6 worm cellular contexts compared by ENCODE assay signal in the genomic region with DNA sequence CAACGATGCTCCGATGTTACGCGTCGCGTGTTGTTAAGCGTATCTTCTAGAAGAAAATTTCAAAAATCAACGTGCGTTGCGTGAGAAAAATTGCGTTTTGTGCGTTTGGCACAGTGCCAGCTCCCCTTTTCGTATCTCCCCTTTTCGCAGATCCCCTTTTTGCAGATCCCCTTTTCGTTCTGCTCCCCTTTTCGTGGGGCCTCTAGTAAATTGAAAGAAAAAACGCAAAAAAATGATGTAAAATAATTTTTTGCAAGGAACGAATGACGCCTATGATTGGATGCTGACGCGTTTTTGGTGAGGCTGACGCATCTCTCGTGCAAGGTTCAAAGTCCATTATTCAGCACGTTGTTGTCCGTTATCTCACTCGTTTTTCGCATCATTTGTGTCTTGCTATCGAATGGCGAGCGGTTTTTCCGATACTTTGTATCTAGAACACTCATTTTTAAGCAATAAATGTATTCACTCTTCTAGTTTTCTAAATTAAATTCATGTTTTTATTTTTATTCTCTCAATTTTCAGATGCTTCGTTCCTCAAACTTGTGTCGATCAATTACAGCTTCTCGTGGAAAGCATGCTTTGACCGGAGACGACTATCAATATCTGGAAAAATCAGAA.
TF ChIP-seq lines count a peak whose summit lies in the region.
"Not testable (repeated sequence)": the region's sequence is repeated elsewhere in the genome, so short reads cannot be mapped to it uniquely, and the experiment has no call there.

Gene cpt-2, plus strand, starts transcription at position 523 of the 618 bp plus-strand sequence.

TF ChIP-seq in whole organism, L1 larva, 84 proteins besides CTCF, POLR2A, EP300 and RAD21 (continued from another document and continues in another):
- TF ChIP-seq elt-3 (tag; optimal IDR thresholded peaks at IDR 0.05; lab: Kevin White, UChicago): peak in 3 of 6 experiments; percentile 7 to 82 (median 79)
- peak; percentile 78 for TF ChIP-seq ceh-88 (GFP tag; IDR thresholded peaks at IDR 0.05; lab: Robert Waterston, UW)
- peak; percentile 92 for TF ChIP-seq nhr-20 (tag; optimal IDR thresholded peaks at IDR 0.05; lab: Kevin White, UChicago)
- TF ChIP-seq lsy-2 (tag; optimal IDR thresholded peaks at IDR 0.05; lab: Kevin White, UChicago): peak; percentile 90 to 93
- TF ChIP-seq ama-1 (optimal IDR thresholded peaks at IDR 0.05; lab: Kevin White, UChicago): peak; percentile 37
- peak; percentile 75 for TF ChIP-seq sox-4 (tag; optimal IDR thresholded peaks at IDR 0.05; lab: Kevin White, UChicago)
- TF ChIP-seq snpc-4 (tag; optimal IDR thresholded peaks at IDR 0.05; lab: Kevin White, UChicago): peak; percentile 79
- peak; percentile 75 for TF ChIP-seq fkh-10 (GFP tag; optimal IDR thresholded peaks at IDR 0.05; lab: Kevin White, UChicago)
- TF ChIP-seq mab-9 (GFP tag; IDR thresholded peaks at IDR 0.05; lab: Robert Waterston, UW): peak; percentile 89
- TF ChIP-seq fkh-4 (tag; optimal IDR thresholded peaks at IDR 0.05; lab: Kevin White, UChicago; ENCODE audit: borderline replicate concordance): peak; percentile 49
- peak; percentile 87 for TF ChIP-seq irx-1 (tag; optimal IDR thresholded peaks at IDR 0.05; lab: Kevin White, UChicago)
- peak; percentile 58 for TF ChIP-seq C04F5.9 (tag; optimal IDR thresholded peaks at IDR 0.05; lab: Kevin White, UChicago)
- peak; percentile 88 for TF ChIP-seq elt-2 (tag; optimal IDR thresholded peaks at IDR 0.05; lab: Kevin White, UChicago)
- TF ChIP-seq mep-1 (tag; optimal IDR thresholded peaks at IDR 0.05; lab: Kevin White, UChicago): peak; percentile 91
- peak; percentile 77 for TF ChIP-seq egl-13 (tag; optimal IDR thresholded peaks at IDR 0.05; lab: Kevin White, UChicago)
- TF ChIP-seq nhr-11 (tag; optimal IDR thresholded peaks at IDR 0.05; lab: Kevin White, UChicago): peak; percentile 83
- TF ChIP-seq rnt-1 (tag; optimal IDR thresholded peaks at IDR 0.05; lab: Kevin White, UChicago): peak; percentile 93
- peak; percentile 66 for TF ChIP-seq nhr-77 (tag; optimal IDR thresholded peaks at IDR 0.05; lab: Kevin White, UChicago)
- peak; percentile 54 for TF ChIP-seq aly-2 (tag; optimal IDR thresholded peaks at IDR 0.05; lab: Kevin White, UChicago)
- peak; percentile 20 for TF ChIP-seq mef-2 (tag; optimal IDR thresholded peaks at IDR 0.05; lab: Kevin White, UChicago)

TF ChIP-seq in whole organism, L2 larva, 48 proteins besides CTCF, POLR2A, EP300 and RAD21 (continued from another document):
- peak; percentile 58 for TF ChIP-seq nhr-10 (tag; optimal IDR thresholded peaks at IDR 0.05; lab: Kevin White, UChicago)
- TF ChIP-seq F13H6.1 (tag; optimal IDR thresholded peaks at IDR 0.05; lab: Kevin White, UChicago): peak; percentile 82
- TF ChIP-seq crh-2 (tag; optimal IDR thresholded peaks at IDR 0.05; lab: Kevin White, UChicago): peak; percentile 84
- TF ChIP-seq nhr-129 (tag; optimal IDR thresholded peaks at IDR 0.05; lab: Kevin White, UChicago): peak; percentile 86
- peak; percentile 71 for TF ChIP-seq mab-5 (tag; optimal IDR thresholded peaks at IDR 0.05; lab: Kevin White, UChicago)
- peak; percentile 50 for TF ChIP-seq ama-1 (optimal IDR thresholded peaks at IDR 0.05; lab: Kevin White, UChicago)
- TF ChIP-seq sem-4 (tag; optimal IDR thresholded peaks at IDR 0.05; lab: Kevin White, UChicago): peak; percentile 49
- peak; percentile 40 for TF ChIP-seq R02D3.7 (tag; optimal IDR thresholded peaks at IDR 0.05; lab: Kevin White, UChicago)
- peak; percentile 84 for TF ChIP-seq lin-13 (GFP tag; optimal IDR thresholded peaks at IDR 0.05; lab: Kevin White, UChicago)
- TF ChIP-seq zag-1 (tag; optimal IDR thresholded peaks at IDR 0.05; lab: Kevin White, UChicago): peak; percentile 92
- TF ChIP-seq gmeb-1 (tag; optimal IDR thresholded peaks at IDR 0.05; lab: Kevin White, UChicago): peak; percentile 87
- TF ChIP-seq lin-11 (tag; optimal IDR thresholded peaks at IDR 0.05; lab: Kevin White, UChicago): peak; percentile 46
- TF ChIP-seq nhr-77 (tag; optimal IDR thresholded peaks at IDR 0.05; lab: Kevin White, UChicago): peak; percentile 16
- peak; percentile 86 for TF ChIP-seq fos-1 (tag; optimal IDR thresholded peaks at IDR 0.05; lab: Kevin White, UChicago)
- TF ChIP-seq nhr-6 (tag; optimal IDR thresholded peaks at IDR 0.05; lab: Kevin White, UChicago): peak; percentile 77
- peak; percentile 70 for TF ChIP-seq egl-27 (tag; optimal IDR thresholded peaks at IDR 0.05; lab: Kevin White, UChicago)
- TF ChIP-seq nhr-21 (tag; optimal IDR thresholded peaks at IDR 0.05; lab: Kevin White, UChicago): peak; percentile 91
- TF ChIP-seq C34F6.9 (tag; optimal IDR thresholded peaks at IDR 0.05; lab: Kevin White, UChicago): peak; percentile 88
- TF ChIP-seq ZK546.5 (tag; optimal IDR thresholded peaks at IDR 0.05; lab: Kevin White, UChicago): peak; percentile 37
TF ChIP-seq in whole organism, L2 larva: peak in this region for 28; not testable (repeated sequence) for 20.

TF ChIP-seq in whole organism, L3 larva, 47 proteins besides CTCF, POLR2A, EP300 and RAD21 (continued from another document):
- peak; percentile 39 for TF ChIP-seq ZK546.5 (tag; optimal IDR thresholded peaks at IDR 0.05; lab: Kevin White, UChicago)
- TF ChIP-seq nhr-11 (tag; optimal IDR thresholded peaks at IDR 0.05; lab: Kevin White, UChicago): peak; percentile 64
- TF ChIP-seq nhr-43 (tag; optimal IDR thresholded peaks at IDR 0.05; lab: Kevin White, UChicago; ENCODE audit: poor library complexity, severe bottlenecking): peak; percentile 87
- TF ChIP-seq elt-2 (tag; optimal IDR thresholded peaks at IDR 0.05; lab: Kevin White, UChicago): peak; percentile 84
- peak; percentile 90 for TF ChIP-seq lin-15B (tag; optimal IDR thresholded peaks at IDR 0.05; lab: Kevin White, UChicago)
- TF ChIP-seq jun-1 (tag; optimal IDR thresholded peaks at IDR 0.05; lab: Kevin White, UChicago): peak; percentile 82
- TF ChIP-seq pha-4 (tag; optimal IDR thresholded peaks at IDR 0.05; lab: Kevin White, UChicago): peak; percentile 68
- TF ChIP-seq nfya-1 (tag; optimal IDR thresholded peaks at IDR 0.05; lab: Kevin White, UChicago; ENCODE audit: insufficient read depth): peak; percentile 88
- TF ChIP-seq pqm-1 (tag; optimal IDR thresholded peaks at IDR 0.05; lab: Kevin White, UChicago): peak; percentile 82
- TF ChIP-seq skn-1 (tag; optimal IDR thresholded peaks at IDR 0.05; lab: Kevin White, UChicago): peak; percentile 46
- TF ChIP-seq R02D3.7 (tag; optimal IDR thresholded peaks at IDR 0.05; lab: Kevin White, UChicago): peak; percentile 74
- TF ChIP-seq egl-27 (tag; optimal IDR thresholded peaks at IDR 0.05; lab: Kevin White, UChicago): peak; percentile 19
- TF ChIP-seq nhr-25 (tag; optimal IDR thresholded peaks at IDR 0.05; lab: Kevin White, UChicago): peak; percentile 67

TF ChIP-seq in whole organism, L4 larva, 104 proteins besides CTCF, POLR2A, EP300 and RAD21 (continued from another document and continues in another):
- TF ChIP-seq snpc-1.2 (GFP tag; IDR thresholded peaks at IDR 0.05; lab: Robert Waterston, UW) (peak; percentile 82), lim-7 (GFP tag; IDR thresholded peaks at IDR 0.05; lab: Robert Waterston, UW) (peak; percentile 59; the same call in 1 of the 2 replicates), hmg-1.1 (GFP tag; IDR thresholded peaks at IDR 0.05; lab: Robert Waterston, UW) (peak; percentile 83), lin-29 (GFP tag; IDR thresholded peaks at IDR 0.05; lab: Robert Waterston, UW) (peak; percentile 79), dmd-9 (GFP tag; IDR thresholded peaks at IDR 0.05; lab: Robert Waterston, UW) (peak; percentile 91), D1046.2 (GFP tag; IDR thresholded peaks at IDR 0.05; lab: Robert Waterston, UW) (0 out of 2 replicates have a peak, but pooled peaks have one; percentile 51), mxl-3 (GFP tag; optimal IDR thresholded peaks at IDR 0.05; lab: Kevin White, UChicago) (peak; percentile 90), mxl-2 (GFP tag; conservative IDR thresholded peaks at IDR 0.05; lab: Robert Waterston, UW) (peak; percentile 60; the same call in 1 of the 2 replicates), mdl-1 (tag; optimal IDR thresholded peaks at IDR 0.05; lab: Kevin White, UChicago) (peak; percentile 5 to 77), nhr-11 (tag; optimal IDR thresholded peaks at IDR 0.05; lab: Kevin White, UChicago) (peak; percentile 75), daf-16 (GFP tag; optimal IDR thresholded peaks at IDR 0.05; lab: Kevin White, UChicago) (peak; percentile 13 to 73), daf-16 (tag; optimal IDR thresholded peaks at IDR 0.05; lab: Kevin White, UChicago) (peak; percentile 77), spr-1 (tag; optimal IDR thresholded peaks at IDR 0.05; lab: Kevin White, UChicago) (peak; percentile 65), ztf-7 (tag; optimal IDR thresholded peaks at IDR 0.05; lab: Kevin White, UChicago) (peak; percentile 67), ZK546.5 (tag; optimal IDR thresholded peaks at IDR 0.05; lab: Kevin White, UChicago) (peak in 1 of 2 experiments; percentile 52), saeg-2 (GFP tag; IDR thresholded peaks at IDR 0.05; lab: Robert Waterston, UW) (0 out of 2 replicates have a peak, but pooled peaks have one; percentile 43), dve-1 (tag; optimal IDR thresholded peaks at IDR 0.05; lab: Kevin White, UChicago; ENCODE audit: insufficient read depth) (peak; percentile 92), mes-2 (tag; optimal IDR thresholded peaks at IDR 0.05; lab: Kevin White, UChicago; ENCODE audit: poor library complexity, severe bottlenecking) (peak; percentile 92), pqm-1 (tag; optimal IDR thresholded peaks at IDR 0.05; lab: Kevin White, UChicago) (peak; percentile 35), nhr-77 (tag; optimal IDR thresholded peaks at IDR 0.05; lab: Kevin White, UChicago) (peak; percentile 91), lin-1 (GFP tag; IDR thresholded peaks at IDR 0.05; lab: Robert Waterston, UW) (peak; percentile 77), nhr-102 (tag; optimal IDR thresholded peaks at IDR 0.05; lab: Kevin White, UChicago) (peak; percentile 70), Y48G9A.11 (GFP tag; IDR thresholded peaks at IDR 0.05; lab: Robert Waterston, UW) (peak; percentile 90)

TF ChIP-seq in whole organism, late embryonic, 69 proteins besides CTCF, POLR2A, EP300 and RAD21 (continued from another document):
- peak; percentile 29 for TF ChIP-seq F13H6.1 (tag; optimal IDR thresholded peaks at IDR 0.05; lab: Kevin White, UChicago)
- peak; percentile 27 for TF ChIP-seq ceh-18 (tag; optimal IDR thresholded peaks at IDR 0.05; lab: Kevin White, UChicago)
- TF ChIP-seq rnt-1 (tag; optimal IDR thresholded peaks at IDR 0.05; lab: Kevin White, UChicago): peak; percentile 15
- peak; percentile 47 for TF ChIP-seq C08G9.2 (tag; optimal IDR thresholded peaks at IDR 0.05; lab: Kevin White, UChicago)

TF ChIP-seq in whole organism, young adult, 124 proteins besides CTCF, POLR2A, EP300 and RAD21 (continued from another document and continues in another):
- TF ChIP-seq let-607 (tag; optimal IDR thresholded peaks at IDR 0.05; lab: Kevin White, UChicago) (peak; percentile 22 to 65), ZK185.1 (tag; optimal IDR thresholded peaks at IDR 0.05; lab: Kevin White, UChicago; ENCODE audit: poor library complexity, severe bottlenecking) (peak; percentile 92), bed-2 (GFP tag; IDR thresholded peaks at IDR 0.05; lab: Robert Waterston, UW) (peak; percentile 86), B0336.3 (GFP tag; IDR thresholded peaks at IDR 0.05; lab: Robert Waterston, UW) (peak; percentile 76), madf-10 (tag; optimal IDR thresholded peaks at IDR 0.05; lab: Kevin White, UChicago) (peak; percentile 59), F23B12.7 (tag; optimal IDR thresholded peaks at IDR 0.05; lab: Kevin White, UChicago; ENCODE audit: insufficient read depth) (peak; percentile 48), egrh-3 (GFP tag; IDR thresholded peaks at IDR 0.05; lab: Robert Waterston, UW) (peak; percentile 81), unc-130 (GFP tag; optimal IDR thresholded peaks at IDR 0.05; lab: Kevin White, UChicago) (peak; percentile 41), lin-54 (GFP tag; optimal IDR thresholded peaks at IDR 0.05; lab: Kevin White, UChicago) (peak; percentile 86), lin-35 (GFP tag; optimal IDR thresholded peaks at IDR 0.05; lab: Kevin White, UChicago) (peak in 1 of 3 experiments; percentile 84), aptf-2 (GFP tag; conservative IDR thresholded peaks at IDR 0.05; lab: Robert Waterston, UW) (0 out of 2 replicates have a peak, but pooled peaks have one; percentile 38), dpl-1 (GFP tag; optimal IDR thresholded peaks at IDR 0.05; lab: Kevin White, UChicago) (peak; percentile 44), dox-1 (GFP tag; IDR thresholded peaks at IDR 0.05; lab: Robert Waterston, UW) (peak; percentile 97), ztf-26 (tag; optimal IDR thresholded peaks at IDR 0.05; lab: Kevin White, UChicago) (peak; percentile 54), ztf-28 (GFP tag; IDR thresholded peaks at IDR 0.05; lab: Robert Waterston, UW) (peak; percentile 90), rcor-1 (GFP tag; IDR thresholded peaks at IDR 0.05; lab: Robert Waterston, UW) (peak; percentile 95), Y95B8A.8 (GFP tag; IDR thresholded peaks at IDR 0.05; lab: Robert Waterston, UW) (peak; percentile 79; the same call in 1 of the 2 replicates), cebp-1 (tag; optimal IDR thresholded peaks at IDR 0.05; lab: Kevin White, UChicago) (peak; percentile 83), ztf-22 (GFP tag; optimal IDR thresholded peaks at IDR 0.05; lab: Kevin White, UChicago) (peak; percentile 16), lir-1 (GFP tag; conservative IDR thresholded peaks at IDR 0.05; lab: Robert Waterston, UW) (peak; percentile 85), Y67H2A.10 (GFP tag; conservative IDR thresholded peaks at IDR 0.05; lab: Robert Waterston, UW) (peak; percentile 43; the same call in 1 of the 2 replicates), hsf-1 (GFP tag; IDR thresholded peaks at IDR 0.05; lab: Robert Waterston, UW) (peak; percentile 87), ztf-18 (tag; optimal IDR thresholded peaks at IDR 0.05; lab: Kevin White, UChicago) (peak; percentile 97), ztf-6 (GFP tag; IDR thresholded peaks at IDR 0.05; lab: Robert Waterston, UW) (peak; percentile 68; the same call in 1 of the 2 replicates), Y56A3A.18 (GFP tag; IDR thresholded peaks at IDR 0.05; lab: Robert Waterston, UW) (peak; percentile 58; the same call in 1 of the 2 replicates), lin-40 (tag; optimal IDR thresholded peaks at IDR 0.05; lab: Kevin White, UChicago) (peak; percentile 88), attf-5 (GFP tag; optimal IDR thresholded peaks at IDR 0.05; lab: Kevin White, UChicago) (peak; percentile 75), let-526 (GFP tag; IDR thresholded peaks at IDR 0.05; lab: Robert Waterston, UW) (peak; percentile 90), hmg-1.2 (GFP tag; IDR thresholded peaks at IDR 0.05; lab: Robert Waterston, UW) (peak; percentile 65), attf-3 (GFP tag; conservative IDR thresholded peaks at IDR 0.05; lab: Robert Waterston, UW) (peak; percentile 76), pbrm-1 (GFP tag; IDR thresholded peaks at IDR 0.05; lab: Robert Waterston, UW) (peak; percentile 90), K12H6.12 (tag; optimal IDR thresholded peaks at IDR 0.05; lab: Kevin White, UChicago) (peak; percentile 51), tlf-1 (GFP tag; optimal IDR thresholded peaks at IDR 0.05; lab: Kevin White, UChicago) (peak; percentile 71), repo-1 (tag; optimal IDR thresholded peaks at IDR 0.05; lab: Kevin White, UChicago) (peak; percentile 20), B0019.2 (GFP tag; conservative IDR thresholded peaks at IDR 0.05; lab: Robert Waterston, UW) (peak; percentile 61), egl-18 (GFP tag; IDR thresholded peaks at IDR 0.05; lab: Robert Waterston, UW) (peak; percentile 80; the same call in 1 of the 2 replicates), hmg-20 (GFP tag; IDR thresholded peaks at IDR 0.05; lab: Robert Waterston, UW) (peak; percentile 84; the same call in 1 of the 2 replicates), egl-44 (GFP tag; IDR thresholded peaks at IDR 0.05; lab: Robert Waterston, UW) (peak; percentile 92), madf-8 (GFP tag; conservative IDR thresholded peaks at IDR 0.05; lab: Robert Waterston, UW) (peak; percentile 63), lsy-27 (tag; optimal IDR thresholded peaks at IDR 0.05; lab: Kevin White, UChicago; ENCODE audit: borderline replicate concordance, insufficient read depth) (peak; percentile 9), sea-2 (GFP tag; IDR thresholded peaks at IDR 0.05; lab: Robert Waterston, UW) (0 out of 2 replicates have a peak, but pooled peaks have one; percentile 20), D2030.7 (GFP tag; IDR thresholded peaks at IDR 0.05; lab: Robert Waterston, UW) (peak; percentile 95), madf-3 (GFP tag; IDR thresholded peaks at IDR 0.05; lab: Robert Waterston, UW) (peak; percentile 90), C17E4.6 (GFP tag; IDR thresholded peaks at IDR 0.05; lab: Robert Waterston, UW) (peak; percentile 88), nhr-80 (tag; optimal IDR thresholded peaks at IDR 0.05; lab: Kevin White, UChicago) (peak; percentile 84)
- not testable (repeated sequence) for TF ChIP-seq cebp-1 (GFP tag; IDR thresholded peaks at IDR 0.05; lab: Robert Waterston, UW)
